Fruit fly (Drosophila melanogaster) whole organism, embryonic: Measurements from ENCODE around the gene numb.

ENCODE experiments used
- Antp ChIP-seq: fragments of 200-800 bp; sonication (Bioruptor generic); optimal IDR thresholded peaks from 3 replicates; lab custom pipeline; 2016; ENCODE audit warnings: missing biosample characterization, missing genetic modification characterization
- CG10147 ChIP-seq: fragments of 200-800 bp; sonication (Bioruptor generic); optimal IDR thresholded peaks from 2 replicates; lab custom pipeline; 2019; ENCODE audit warnings: missing biosample characterization, mild to moderate bottlenecking, missing genetic modification characterization, moderate library complexity
- CG12769 ChIP-seq: fragments of 200-800 bp; sonication (Bioruptor generic); optimal IDR thresholded peaks from 2 replicates; lab custom pipeline; 2019; ENCODE audit warnings: missing biosample characterization, mild to moderate bottlenecking, missing genetic modification characterization, moderate library complexity
- CG13624 ChIP-seq: fragments of 200-800 bp; sonication (Bioruptor generic); optimal IDR thresholded peaks from 2 replicates; lab custom pipeline; 2016; ENCODE audit warnings: missing biosample characterization, missing genetic modification characterization
- CG13894 ChIP-seq: fragments of 200-800 bp; sonication (Bioruptor generic); optimal IDR thresholded peaks from 3 replicates; lab custom pipeline; 2018; ENCODE audit warnings: missing biosample characterization, mild to moderate bottlenecking, missing genetic modification characterization, moderate library complexity
- CG1832 ChIP-seq: fragments of 200-800 bp; sonication (Bioruptor generic); optimal IDR thresholded peaks from 2 replicates; lab custom pipeline; 2017; ENCODE audit warnings: missing biosample characterization, mild to moderate bottlenecking, missing genetic modification characterization, inconsistent platforms
- CG2116 ChIP-seq: fragments of 200-800 bp; sonication (Bioruptor generic); optimal IDR thresholded peaks from 3 replicates; lab custom pipeline; 2018; ENCODE audit warnings: missing biosample characterization, mild to moderate bottlenecking, missing genetic modification characterization
- CG2199 ChIP-seq: fragments of 200-800 bp; sonication (Bioruptor generic); IDR thresholded peaks from 3 replicates; pipeline ENCODE4 v1.3.6; 2022; ENCODE audit warnings: missing biosample characterization, missing genetic modification characterization
- CG2678 ChIP-seq: fragments of 200-800 bp; sonication (Bioruptor generic); optimal IDR thresholded peaks from 3 replicates; lab custom pipeline; 2019; ENCODE audit warnings: missing biosample characterization, mild to moderate bottlenecking, missing genetic modification characterization, moderate library complexity
- CG3163 ChIP-seq: fragments of 200-800 bp; sonication (Bioruptor generic); optimal IDR thresholded peaks from 3 replicates; lab custom pipeline; 2016; ENCODE audit warnings: missing biosample characterization, missing genetic modification characterization
- CG33213 ChIP-seq: fragments of 200-800 bp; sonication (Bioruptor generic); optimal IDR thresholded peaks from 3 replicates; lab custom pipeline; 2016; ENCODE audit warnings: missing biosample characterization, missing genetic modification characterization
- CG34376 ChIP-seq: fragments of 200-800 bp; sonication (Bioruptor generic); optimal IDR thresholded peaks from 2 replicates; lab custom pipeline; 2018; ENCODE audit warnings: missing biosample characterization, mild to moderate bottlenecking, missing genetic modification characterization
- CG8924 ChIP-seq: fragments of 200-800 bp; optimal IDR thresholded peaks from 3 replicates; lab custom pipeline; 2019; ENCODE audit warnings: missing biosample characterization, mild to moderate bottlenecking, missing genetic modification characterization, moderate library complexity
- Dbx ChIP-seq: fragments of 200-800 bp; sonication (Bioruptor generic); IDR thresholded peaks from 3 replicates; pipeline ENCODE4 v1.3.6; 2022; ENCODE audit warnings: missing biosample characterization, missing genetic modification characterization
- Deaf1 ChIP-seq: fragments of 200-800 bp; optimal IDR thresholded peaks from 3 replicates; lab custom pipeline; 2019; ENCODE audit warnings: missing biosample characterization, mild to moderate bottlenecking, missing genetic modification characterization, moderate library complexity
- Hey ChIP-seq: fragments of 200-800 bp; sonication (Bioruptor generic); optimal IDR thresholded peaks from 3 replicates; lab custom pipeline; 2018; ENCODE audit warnings: missing biosample characterization, mild to moderate bottlenecking, missing genetic modification characterization
- HmgZ ChIP-seq: fragments of 200-800 bp; sonication (Bioruptor generic); optimal IDR thresholded peaks from 2 replicates; lab custom pipeline; 2018; ENCODE audit warnings: missing biosample characterization, mild to moderate bottlenecking, missing genetic modification characterization
- Hr51 ChIP-seq, 2 experiments: fragments of 200-800 bp; sonication (Bioruptor generic); optimal IDR thresholded peaks; 2 replicates in 1 of 2; 3 replicates in 1 of 2; lab custom pipeline; 2016 to 2018; ENCODE audit warnings: missing biosample characterization in 2 of 2, missing genetic modification characterization in 2 of 2, mild to moderate bottlenecking in 1 of 2, moderate library complexity in 1 of 2
- Kr ChIP-seq: fragments of 200-800 bp; sonication (Bioruptor generic); optimal IDR thresholded peaks from 2 replicates; lab custom pipeline; 2017; ENCODE audit warnings: missing biosample characterization, mild to moderate bottlenecking, missing genetic modification characterization
- MBD-R2 ChIP-seq: fragments of 200-800 bp; sonication (Bioruptor generic); IDR thresholded peaks from 2 replicates; pipeline ENCODE4 v1.3.6; 2022; ENCODE audit warnings: missing biosample characterization, missing genetic modification characterization
- Opbp ChIP-seq: fragments of 200-800 bp; sonication (Bioruptor generic); IDR thresholded peaks from 3 replicates; pipeline ENCODE4 v1.3.6; 2022; ENCODE audit warnings: missing biosample characterization, missing genetic modification characterization; ENCODE audit not compliant: partially characterized antibody
- Scr ChIP-seq: fragments of 200-800 bp; sonication (Bioruptor generic); IDR thresholded peaks from 2 replicates; pipeline ENCODE4 v1.3.6; 2022; ENCODE audit warnings: missing biosample characterization, missing genetic modification characterization; ENCODE audit not compliant: partially characterized antibody
- Sry-δ ChIP-seq: fragments of 200-800 bp; sonication (Bioruptor generic); optimal IDR thresholded peaks from 2 replicates; lab custom pipeline; 2016; ENCODE audit warnings: missing biosample characterization, missing genetic modification characterization
- Stat92E ChIP-seq, 3 experiments: fragments of >200 bp in 2 of 3; fragments of 200-800 bp in 1 of 3; sonication (Bioruptor generic) in 1 of 3; optimal IDR thresholded peaks; 2 replicates each; lab custom pipeline; 2017 to 2019; ENCODE audit warnings: missing biosample characterization in 3 of 3, missing genetic modification characterization in 3 of 3, mild to moderate bottlenecking in 1 of 3, moderate library complexity in 1 of 3
- Trl ChIP-seq, 3 experiments: fragments of >200 bp in 2 of 3; fragments of 200-800 bp in 1 of 3; sonication (Bioruptor generic) in 1 of 3; optimal IDR thresholded peaks; 2 replicates in 1 of 3; 3 replicates in 2 of 3; lab custom pipeline; 2016 to 2017; ENCODE audit warnings: missing biosample characterization in 1 of 3, missing genetic modification characterization in 1 of 3
- Xbp1 ChIP-seq: fragments of 200-800 bp; sonication (Bioruptor generic); optimal IDR thresholded peaks from 3 replicates; lab custom pipeline; 2016; ENCODE audit warnings: missing biosample characterization, mild to moderate bottlenecking, missing genetic modification characterization
- abd-A ChIP-seq: fragments of 200-800 bp; sonication (Bioruptor generic); optimal IDR thresholded peaks from 3 replicates; lab custom pipeline; 2019; ENCODE audit warnings: missing biosample characterization, mild to moderate bottlenecking, missing genetic modification characterization, moderate library complexity
- amos ChIP-seq: fragments of 200-800 bp; sonication (Bioruptor generic); IDR thresholded peaks from 2 replicates; pipeline ENCODE4 v1.3.6; 2022; ENCODE audit warnings: missing biosample characterization, missing genetic modification characterization; ENCODE audit not compliant: partially characterized antibody
- bowl ChIP-seq: fragments of 200-800 bp; sonication (Bioruptor generic); IDR thresholded peaks from 2 replicates; pipeline ENCODE4 v1.3.6; 2022; ENCODE audit warnings: missing biosample characterization, missing genetic modification characterization
- chinmo ChIP-seq: fragments of 200-800 bp; sonication (Bioruptor generic); IDR thresholded peaks from 4 replicates; pipeline ENCODE4 v1.3.6; 2022; ENCODE audit warnings: missing biosample characterization, missing genetic modification characterization; ENCODE audit not compliant: partially characterized antibody
- crp ChIP-seq, 2 experiments: fragments of 200-800 bp; sonication (Bioruptor generic); optimal IDR thresholded peaks; 2 replicates in 1 of 2; 3 replicates in 1 of 2; lab custom pipeline; 2017; ENCODE audit warnings: missing biosample characterization in 2 of 2, missing genetic modification characterization in 2 of 2, mild to moderate bottlenecking in 1 of 2, moderate library complexity in 1 of 2
- ftz-f1 ChIP-seq: fragments of 200-800 bp; sonication (Bioruptor generic); optimal IDR thresholded peaks from 2 replicates; lab custom pipeline; 2016; ENCODE audit warnings: missing biosample characterization, missing genetic modification characterization
- gce ChIP-seq: fragments of 200-800 bp; sonication (Bioruptor generic); IDR thresholded peaks from 3 replicates; pipeline ENCODE4 v1.3.6; 2022; ENCODE audit warnings: missing biosample characterization, missing genetic modification characterization
- grau ChIP-seq: fragments of 200-800 bp; optimal IDR thresholded peaks from 3 replicates; lab custom pipeline; 2019; ENCODE audit warnings: missing biosample characterization, mild to moderate bottlenecking, missing genetic modification characterization, moderate library complexity
- lab ChIP-seq: fragments of 200-800 bp; sonication (Bioruptor generic); optimal IDR thresholded peaks from 3 replicates; lab custom pipeline; 2017; ENCODE audit warnings: missing biosample characterization, missing genetic modification characterization, mild to moderate bottlenecking, moderate library complexity, missing genetic modification reagents
- mirr ChIP-seq: fragments of 200-800 bp; sonication (Bioruptor generic); optimal IDR thresholded peaks from 3 replicates; lab custom pipeline; 2018; ENCODE audit warnings: missing biosample characterization, mild to moderate bottlenecking, missing genetic modification characterization
- pnt ChIP-seq: fragments of 200-800 bp; sonication (Bioruptor generic); optimal IDR thresholded peaks from 3 replicates; lab custom pipeline; 2016; ENCODE audit warnings: missing biosample characterization, missing genetic modification characterization
- pzg ChIP-seq: fragments of 200-800 bp; sonication (Bioruptor generic); optimal IDR thresholded peaks from 3 replicates; lab custom pipeline; 2018; ENCODE audit warnings: missing biosample characterization, mild to moderate bottlenecking, missing genetic modification characterization, moderate library complexity
- rib ChIP-seq: fragments of 200-800 bp; sonication (Bioruptor generic); IDR thresholded peaks from 2 replicates; pipeline ENCODE4 v1.3.6; 2022; ENCODE audit warnings: missing biosample characterization, missing genetic modification characterization
- row ChIP-seq: fragments of 200-800 bp; sonication (Bioruptor generic); IDR thresholded peaks from 3 replicates; pipeline ENCODE4 v1.3.6; 2022; ENCODE audit warnings: missing biosample characterization, missing genetic modification characterization
- sd ChIP-seq: fragments of 200-800 bp; sonication (Bioruptor generic); optimal IDR thresholded peaks from 3 replicates; lab custom pipeline; 2018; ENCODE audit warnings: missing biosample characterization, mild to moderate bottlenecking, missing genetic modification characterization, moderate library complexity
- seq ChIP-seq: fragments of 200-800 bp; sonication (Bioruptor generic); IDR thresholded peaks from 2 replicates; pipeline ENCODE4 v1.3.6; 2022; ENCODE audit warnings: missing biosample characterization, missing genetic modification characterization
- stc ChIP-seq: fragments of 200-800 bp; sonication (Bioruptor generic); IDR thresholded peaks from 2 replicates; pipeline ENCODE4 v1.3.6; 2022; ENCODE audit warnings: missing biosample characterization, missing genetic modification characterization
- tap ChIP-seq: fragments of 200-800 bp; optimal IDR thresholded peaks from 3 replicates; lab custom pipeline; 2019; ENCODE audit warnings: missing biosample characterization, mild to moderate bottlenecking, missing genetic modification characterization, moderate library complexity
- tna ChIP-seq: fragments of 200-800 bp; sonication (Bioruptor generic); IDR thresholded peaks from 2 replicates; pipeline ENCODE4 v1.3.6; 2022; ENCODE audit warnings: missing biosample characterization, missing genetic modification characterization; ENCODE audit not compliant: partially characterized antibody
- wek ChIP-seq: fragments of 200-800 bp; sonication (Bioruptor generic); optimal IDR thresholded peaks from 3 replicates; lab custom pipeline; 2018; ENCODE audit warnings: missing biosample characterization, mild to moderate bottlenecking, missing genetic modification characterization, moderate library complexity
- wor ChIP-seq: fragments of 200-800 bp; sonication (Bioruptor generic); IDR thresholded peaks from 2 replicates; pipeline ENCODE4 v1.3.6; 2022; ENCODE audit warnings: missing biosample characterization, missing genetic modification characterization

The numb gene

DNA sequence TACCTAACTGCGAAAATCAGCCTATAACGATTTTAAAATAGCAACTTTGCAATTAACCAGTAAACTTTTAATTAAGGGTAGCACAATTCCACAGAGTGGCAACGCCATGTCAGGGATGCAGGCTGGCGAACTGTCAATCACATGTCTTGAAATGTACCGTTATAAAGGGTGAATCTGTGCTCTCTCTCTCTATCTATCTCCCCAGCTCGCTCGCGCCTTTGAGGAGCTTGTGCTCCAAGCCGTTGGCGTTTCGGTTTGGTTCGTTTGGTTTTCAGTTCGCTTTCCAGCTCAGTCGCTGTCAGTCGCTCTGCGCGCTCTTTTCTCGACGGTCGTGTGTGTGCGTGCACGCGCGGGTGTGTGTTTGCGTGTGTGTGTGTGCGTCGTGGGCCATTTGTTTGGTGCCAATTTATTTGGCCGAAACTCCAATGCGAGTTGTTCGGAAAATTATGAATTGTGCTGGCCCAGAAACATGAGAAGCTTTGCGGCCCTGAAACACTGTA is at the start of gene numb:
TSS of gene numb (plus strand) at position 254 of the 500 bp plus-strand sequence.
- 0 out of 4 replicates have a peak, but pooled peaks have one; percentile 69 for TF ChIP-seq chinmo (GFP tag; lab: Robert Waterston, UW)
- peak; percentile 33 for TF ChIP-seq CG13894 (tag; lab: Kevin White, UChicago)
- TF ChIP-seq CG10147 (GFP tag; lab: Kevin White, UChicago) = no peak
- TF ChIP-seq tna (GFP tag; lab: Robert Waterston, UW) = 0 out of 2 replicates have a peak, but pooled peaks have one; percentile 21
- TF ChIP-seq ftz-f1 (GFP tag; lab: Kevin White, UChicago) = peak; percentile 9
- TF ChIP-seq bowl = 0 out of 2 replicates have a peak, but pooled peaks have one; percentile 45
- no peak for TF ChIP-seq HmgZ (tag; lab: Kevin White, UChicago)
- TF ChIP-seq MBD-R2 = peak; percentile 17; the same call in 1 of the 2 replicates
- TF ChIP-seq stc = peak; percentile 16; the same call in 1 of the 2 replicates
- TF ChIP-seq pzg (GFP tag; lab: Kevin White, UChicago) = peak; percentile 43
- TF ChIP-seq lab (GFP tag; lab: Kevin White, UChicago) = peak; percentile 52
- TF ChIP-seq mirr = peak; percentile 32
- peak; percentile 53 for TF ChIP-seq seq
- TF ChIP-seq Xbp1 = no peak
- peak; percentile 43; the same call in 2 of the 3 replicates for TF ChIP-seq row (GFP tag; lab: Robert Waterston, UW)
- TF ChIP-seq Hey = peak; percentile 34
- peak; percentile 10 for TF ChIP-seq tap
- TF ChIP-seq Scr = peak; percentile 29
- peak; percentile 2 for TF ChIP-seq Sry-δ
- peak; percentile 31; the same call in 1 of the 2 replicates for TF ChIP-seq amos (GFP tag; lab: Robert Waterston, UW)
- no peak for TF ChIP-seq Kr
- peak; percentile 93 for TF ChIP-seq Deaf1 (tag; lab: Kevin White, UChicago)
- peak; percentile 51 for TF ChIP-seq CG1832 (GFP tag; lab: Kevin White, UChicago)
- no peak for TF ChIP-seq Stat92E (GFP tag; optimal IDR thresholded peaks at IDR 0.05; lab: Kevin White, UChicago)
- peak; percentile 60 for TF ChIP-seq wek (GFP tag; lab: Kevin White, UChicago)
- TF ChIP-seq CG33213 = no peak
- peak; percentile 2 for TF ChIP-seq CG34376
- TF ChIP-seq pnt (GFP tag; lab: Kevin White, UChicago) = no peak
- TF ChIP-seq CG3163 (GFP tag; lab: Kevin White, UChicago) = peak; percentile 48
- TF ChIP-seq CG12769 = peak; percentile 36
- peak; percentile 67; the same call in 1 of the 3 replicates for TF ChIP-seq Dbx
- TF ChIP-seq crp (GFP tag; optimal IDR thresholded peaks at IDR 0.05; lab: Kevin White, UChicago) = peak in 1 of 2 experiments; percentile 37
- TF ChIP-seq Opbp = 0 out of 3 replicates have a peak, but pooled peaks have one; percentile 27
- TF ChIP-seq gce (GFP tag; lab: Robert Waterston, UW) = 0 out of 3 replicates have a peak, but pooled peaks have one; percentile 28
- peak in 1 of 2 experiments; percentile 3 for TF ChIP-seq Hr51 (GFP tag; optimal IDR thresholded peaks at IDR 0.05; lab: Kevin White, UChicago)
- TF ChIP-seq Trl (optimal IDR thresholded peaks at IDR 0.05; lab: Kevin White, UChicago) = peak; percentile 59 to 83
- no peak for TF ChIP-seq Trl (GFP tag; optimal IDR thresholded peaks at IDR 0.05; lab: Kevin White, UChicago)
- no peak for TF ChIP-seq Antp (GFP tag; lab: Kevin White, UChicago)
- TF ChIP-seq wor (GFP tag; lab: Robert Waterston, UW) = no peak
- TF ChIP-seq CG13624 (GFP tag; lab: Kevin White, UChicago) = peak; percentile 3
- peak; percentile 16 for TF ChIP-seq grau
- TF ChIP-seq rib (GFP tag; lab: Robert Waterston, UW) = peak; percentile 70; the same call in 1 of the 2 replicates
- peak; percentile 68; the same call in 1 of the 3 replicates for TF ChIP-seq CG2199 (GFP tag; lab: Robert Waterston, UW)
- no peak for TF ChIP-seq CG2678 (tag; lab: Kevin White, UChicago)
- peak; percentile 5 for TF ChIP-seq sd
- TF ChIP-seq abd-A (tag; lab: Kevin White, UChicago) = peak; percentile 56
- peak; percentile 27 for TF ChIP-seq CG8924 (tag; lab: Kevin White, UChicago)
- TF ChIP-seq CG2116 (GFP tag; lab: Kevin White, UChicago) = peak; percentile 23
